Fruit fly (Drosophila melanogaster): ENCODE results near the gene Ras85D.

Ras85D gene

dm6 chr3R:9551659-9552435 is 39.0 kb upstream of the Ras85D start, which contains the start of the genes mura and RnpS1:
TSS of gene mura (minus strand) at chr3R:9551806.
TSS of gene RnpS1 (plus strand) at chr3R:9552034.
- no peak for TF ChIP-seq GATAd (GFP tag; optimal IDR thresholded peaks at IDR 0.05)
- no peak for TF ChIP-seq Rel (GFP tag; optimal IDR thresholded peaks at IDR 0.05)
- TF ChIP-seq Rel (tag; optimal IDR thresholded peaks at IDR 0.05) = peak; percentile 58
- TF ChIP-seq dsf (GFP tag; optimal IDR thresholded peaks at IDR 0.05; ENCODE audit: borderline replicate concordance) = no peak

dm6 chr3R:9551013-9551658 is 38.3 kb upstream of the Ras85D start:
- TF ChIP-seq CrebA (GFP tag; optimal IDR thresholded peaks at IDR 0.05; ENCODE audit: borderline replicate concordance) (no peak), sv (GFP tag; optimal IDR thresholded peaks at IDR 0.05) (no peak), HLH106 (tag; optimal IDR thresholded peaks at IDR 0.05) (peak; percentile 39), jim (GFP tag; optimal IDR thresholded peaks at IDR 0.05) (peak; percentile 20), dl (GFP tag; optimal IDR thresholded peaks at IDR 0.05; ENCODE audit: insufficient read depth in 1 of 2, partially characterized antibody in 2 of 2) (peak; percentile 96), dmrt93B (GFP tag; optimal IDR thresholded peaks at IDR 0.05) (no peak), Dif (GFP tag; optimal IDR thresholded peaks at IDR 0.05; ENCODE audit: partially characterized antibody) (peak; percentile 96), Hr83 (GFP tag; optimal IDR thresholded peaks at IDR 0.05; ENCODE audit: poor library complexity, severe bottlenecking) (peak; percentile 94), foxo (GFP tag; optimal IDR thresholded peaks at IDR 0.05) (peak in 1 of 2 experiments; percentile 58), psq (GFP tag; optimal IDR thresholded peaks at IDR 0.05) (peak; percentile 42), sage (GFP tag; optimal IDR thresholded peaks at IDR 0.05) (no peak), rgr (GFP tag; optimal IDR thresholded peaks at IDR 0.05) (peak; percentile 68), ey (GFP tag; optimal IDR thresholded peaks at IDR 0.05) (peak; percentile 5), h (GFP tag; optimal IDR thresholded peaks at IDR 0.05) (peak; percentile 80), fru (GFP tag; optimal IDR thresholded peaks at IDR 0.05) (peak; percentile 57), N (GFP tag; optimal IDR thresholded peaks at IDR 0.05) (peak; percentile 49), Hr78 (GFP tag; optimal IDR thresholded peaks at IDR 0.05) (no peak), woc (GFP tag; optimal IDR thresholded peaks at IDR 0.05) (peak; percentile 24), brk (GFP tag; optimal IDR thresholded peaks at IDR 0.05) (no peak), Rel (GFP tag; optimal IDR thresholded peaks at IDR 0.05) (no peak), Rel (tag; optimal IDR thresholded peaks at IDR 0.05) (peak; percentile 73), dsf (GFP tag; optimal IDR thresholded peaks at IDR 0.05; ENCODE audit: borderline replicate concordance) (no peak), Hnf4 (GFP tag; optimal IDR thresholded peaks at IDR 0.05) (peak; percentile 36), Sp1 (GFP tag; optimal IDR thresholded peaks at IDR 0.05) (peak; percentile 56), OdsH (GFP tag; optimal IDR thresholded peaks at IDR 0.05) (peak; percentile 58), Jra (GFP tag; optimal IDR thresholded peaks at IDR 0.05) (peak; percentile 59), br (GFP tag; optimal IDR thresholded peaks at IDR 0.05) (peak; percentile 66)

DNA sequence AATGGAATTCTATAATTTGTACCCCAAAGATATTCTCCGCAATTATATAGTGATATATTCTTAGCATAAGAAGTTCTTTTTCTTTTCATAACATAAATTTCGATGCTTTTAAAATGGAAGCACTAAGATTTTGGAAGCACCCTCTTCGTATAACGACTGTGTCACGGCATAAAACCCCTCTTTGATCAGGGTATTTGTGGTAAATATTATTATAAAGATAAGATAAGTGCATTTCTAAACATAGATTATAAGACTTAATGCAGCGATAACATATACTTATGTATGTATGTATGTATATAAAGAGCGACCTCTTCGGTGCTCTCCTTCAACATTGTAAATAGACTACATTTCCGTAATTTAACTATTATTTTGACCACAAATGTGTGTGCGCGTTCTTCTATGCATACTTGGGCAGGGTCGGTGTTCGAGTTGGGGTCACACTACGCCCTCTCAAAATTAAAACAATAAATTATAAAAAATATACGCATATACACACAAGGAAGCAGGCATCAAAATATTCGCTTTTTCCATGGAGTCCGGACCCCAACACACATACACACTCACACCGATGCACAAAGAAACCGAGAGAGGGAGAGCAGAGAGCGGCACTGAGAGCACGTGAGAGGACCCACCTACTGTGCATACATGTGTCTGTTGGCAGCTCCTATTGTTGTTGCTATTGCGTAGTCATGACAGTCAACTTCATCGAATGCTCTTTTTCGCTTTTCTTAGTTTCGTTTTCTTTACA is 37.6 kb upstream of the Ras85D start:
- TF ChIP-seq OdsH (GFP tag; optimal IDR thresholded peaks at IDR 0.05) (peak; percentile 23), Dif (GFP tag; optimal IDR thresholded peaks at IDR 0.05; ENCODE audit: partially characterized antibody) (peak; percentile 100), foxo (GFP tag; optimal IDR thresholded peaks at IDR 0.05) (no peak), brk (GFP tag; optimal IDR thresholded peaks at IDR 0.05) (peak; percentile 24), Hr83 (GFP tag; optimal IDR thresholded peaks at IDR 0.05; ENCODE audit: poor library complexity, severe bottlenecking) (peak; percentile 91), Sp1 (GFP tag; optimal IDR thresholded peaks at IDR 0.05) (no peak), sage (GFP tag; optimal IDR thresholded peaks at IDR 0.05) (peak; percentile 66), Abd-B (GFP tag; optimal IDR thresholded peaks at IDR 0.05) (no peak), rgr (GFP tag; optimal IDR thresholded peaks at IDR 0.05) (peak; percentile 10), h (GFP tag; optimal IDR thresholded peaks at IDR 0.05) (peak; percentile 30), CrebA (GFP tag; optimal IDR thresholded peaks at IDR 0.05; ENCODE audit: borderline replicate concordance) (no peak), dl (GFP tag; optimal IDR thresholded peaks at IDR 0.05; ENCODE audit: insufficient read depth in 1 of 2, partially characterized antibody in 2 of 2) (peak; percentile 99), N (GFP tag; optimal IDR thresholded peaks at IDR 0.05) (peak; percentile 56), CG32264 (GFP tag; optimal IDR thresholded peaks at IDR 0.05) (peak; percentile 16), br (GFP tag; optimal IDR thresholded peaks at IDR 0.05) (peak; percentile 26), Vsx2 (GFP tag; optimal IDR thresholded peaks at IDR 0.05; ENCODE audit: partially characterized antibody) (peak; percentile 98), Hnf4 (GFP tag; optimal IDR thresholded peaks at IDR 0.05) (peak; percentile 70), Jra (GFP tag; optimal IDR thresholded peaks at IDR 0.05) (peak; percentile 31), Rel (GFP tag; optimal IDR thresholded peaks at IDR 0.05) (peak; percentile 64), Rel (tag; optimal IDR thresholded peaks at IDR 0.05) (no peak), tai (GFP tag; optimal IDR thresholded peaks at IDR 0.05) (no peak)

Measured in whole organism, wandering third instar larva.